Fruit fly (Drosophila melanogaster): Measurements from ENCODE around the gene CG42346.

CG42346 gene

dm6 chrX:22858076-22858475, 25.9 kb downstream of the CG42346 start:
- no peak for TF ChIP-seq Sox15 (GFP tag; optimal IDR thresholded peaks at IDR 0.05)
- no peak for TF ChIP-seq fd59A (GFP tag; optimal IDR thresholded peaks at IDR 0.05)
- TF ChIP-seq Met (GFP tag; optimal IDR thresholded peaks at IDR 0.05): no peak
- TF ChIP-seq OdsH (GFP tag; optimal IDR thresholded peaks at IDR 0.05): no peak
- TF ChIP-seq CG9139 (GFP tag; optimal IDR thresholded peaks at IDR 0.05): no peak
- TF ChIP-seq CG32006 (GFP tag; optimal IDR thresholded peaks at IDR 0.05): no peak
- no peak for TF ChIP-seq fkh (GFP tag; optimal IDR thresholded peaks at IDR 0.05)
- TF ChIP-seq vri (GFP tag; optimal IDR thresholded peaks at IDR 0.05): no peak
- no peak for TF ChIP-seq cyc (GFP tag; optimal IDR thresholded peaks at IDR 0.05)
- TF ChIP-seq CG16779 (tag; optimal IDR thresholded peaks at IDR 0.05): no peak
- no peak for TF ChIP-seq CG11294 (GFP tag; IDR thresholded peaks at IDR 0.05)
- no peak for TF ChIP-seq CG34406 (GFP tag; optimal IDR thresholded peaks at IDR 0.05)
- TF ChIP-seq Blimp-1 (GFP tag; optimal IDR thresholded peaks at IDR 0.05): no peak
- TF ChIP-seq Ets96B (tag; optimal IDR thresholded peaks at IDR 0.05): no peak
- no peak for TF ChIP-seq Eip93F (GFP tag; optimal IDR thresholded peaks at IDR 0.05)
- no peak for TF ChIP-seq esn (GFP tag; optimal IDR thresholded peaks at IDR 0.05)

DNA sequence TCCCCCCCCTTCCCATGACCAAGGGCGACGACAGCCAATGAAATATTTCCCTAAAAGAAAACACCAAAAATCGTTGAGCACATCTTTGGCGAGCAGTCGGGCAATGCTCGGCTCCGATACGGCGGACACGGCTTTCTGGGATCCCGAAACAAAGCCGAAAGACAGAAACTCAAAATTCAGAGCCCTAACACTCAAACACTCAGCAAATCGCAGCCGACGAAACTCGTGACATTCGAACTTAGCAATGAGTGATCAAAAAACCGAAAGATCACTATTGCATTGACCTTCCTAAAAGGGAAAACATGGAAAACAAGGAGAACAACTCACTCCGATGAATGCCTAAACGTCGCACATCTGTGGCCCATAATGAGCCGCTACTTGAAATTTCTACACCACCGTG, 27.1 kb downstream of the CG42346 start:
- TF ChIP-seq CG31627 (GFP tag; optimal IDR thresholded peaks at IDR 0.05) (no peak), CG9139 (GFP tag; optimal IDR thresholded peaks at IDR 0.05) (no peak), CG11762 (GFP tag; optimal IDR thresholded peaks at IDR 0.05; ENCODE audit: insufficient read depth) (no peak), CG15336 (GFP tag; IDR thresholded peaks at IDR 0.05) (no peak), ss (GFP tag; optimal IDR thresholded peaks at IDR 0.05) (no peak), net (GFP tag; optimal IDR thresholded peaks at IDR 0.05) (no peak), Blimp-1 (GFP tag; optimal IDR thresholded peaks at IDR 0.05) (no peak), svp (GFP tag) (no peak)

- TF ChIP-seq salr (GFP tag; optimal IDR thresholded peaks at IDR 0.05) (no peak), spab (GFP tag; optimal IDR thresholded peaks at IDR 0.05) (no peak), net (GFP tag; optimal IDR thresholded peaks at IDR 0.05) (no peak), CG31627 (GFP tag; optimal IDR thresholded peaks at IDR 0.05) (no peak), Hr38 (GFP tag; optimal IDR thresholded peaks at IDR 0.05) (no peak), ss (GFP tag; optimal IDR thresholded peaks at IDR 0.05) (no peak), CG4318 (GFP tag; optimal IDR thresholded peaks at IDR 0.05) (no peak), CG9139 (GFP tag; optimal IDR thresholded peaks at IDR 0.05) (no peak), CG10631 (GFP tag; optimal IDR thresholded peaks at IDR 0.05) (no peak), Lpt (GFP tag; optimal IDR thresholded peaks at IDR 0.05) (no peak), eg (GFP tag; IDR thresholded peaks at IDR 0.05) (no peak), Eip75B (GFP tag; optimal IDR thresholded peaks at IDR 0.05) (no peak), CG6854 (GFP tag; optimal IDR thresholded peaks at IDR 0.05) (no peak), Ets21C (GFP tag; optimal IDR thresholded peaks at IDR 0.05) (no peak), Sox102F (GFP tag; optimal IDR thresholded peaks at IDR 0.05) (no peak), CG6163 (GFP tag; IDR thresholded peaks at IDR 0.05) (no peak), dac (GFP tag; optimal IDR thresholded peaks at IDR 0.05) (no peak), fkh (GFP tag; optimal IDR thresholded peaks at IDR 0.05) (no peak), Eip93F (GFP tag; optimal IDR thresholded peaks at IDR 0.05) (no peak)
These were observed 40.3 kb downstream of the CG42346 start, which contains the start of gene CG34334 for dm6 chrX:22872512-22872911. TSS of gene CG34334 (plus strand) at chrX:22872812.

- TF ChIP-seq CG11294 (GFP tag; IDR thresholded peaks at IDR 0.05): no peak
- TF ChIP-seq Ets96B (tag; optimal IDR thresholded peaks at IDR 0.05): no peak
- no peak for TF ChIP-seq vri (GFP tag; optimal IDR thresholded peaks at IDR 0.05)
- TF ChIP-seq CG11762 (GFP tag; optimal IDR thresholded peaks at IDR 0.05; ENCODE audit: insufficient read depth): no peak
- no peak for TF ChIP-seq CG3032 (tag; optimal IDR thresholded peaks at IDR 0.05)
- TF ChIP-seq Eip78C (GFP tag): no peak
- TF ChIP-seq OdsH (GFP tag; optimal IDR thresholded peaks at IDR 0.05): no peak
- TF ChIP-seq CG6276 (GFP tag; optimal IDR thresholded peaks at IDR 0.05): no peak
- TF ChIP-seq Sox102F (GFP tag; optimal IDR thresholded peaks at IDR 0.05): no peak
- TF ChIP-seq fkh (GFP tag; optimal IDR thresholded peaks at IDR 0.05): no peak
- no peak for TF ChIP-seq achi (GFP tag; optimal IDR thresholded peaks at IDR 0.05)
- TF ChIP-seq Blimp-1 (GFP tag; optimal IDR thresholded peaks at IDR 0.05): no peak
- no peak for TF ChIP-seq Gug (GFP tag; IDR thresholded peaks at IDR 0.05)
- no peak for TF ChIP-seq salr (GFP tag; optimal IDR thresholded peaks at IDR 0.05)
- TF ChIP-seq CG1621 (tag; optimal IDR thresholded peaks at IDR 0.05): no peak
- TF ChIP-seq CG8319 (GFP tag; optimal IDR thresholded peaks at IDR 0.05): no peak
- no peak for TF ChIP-seq Smox (GFP tag; optimal IDR thresholded peaks at IDR 0.05)
These were observed 85.7 kb downstream of the CG42346 start for dm6 chrX:22917886-22918285.
